Worm (Caenorhabditis elegans): ENCODE results near the gene F43H9.3.

DNA sequence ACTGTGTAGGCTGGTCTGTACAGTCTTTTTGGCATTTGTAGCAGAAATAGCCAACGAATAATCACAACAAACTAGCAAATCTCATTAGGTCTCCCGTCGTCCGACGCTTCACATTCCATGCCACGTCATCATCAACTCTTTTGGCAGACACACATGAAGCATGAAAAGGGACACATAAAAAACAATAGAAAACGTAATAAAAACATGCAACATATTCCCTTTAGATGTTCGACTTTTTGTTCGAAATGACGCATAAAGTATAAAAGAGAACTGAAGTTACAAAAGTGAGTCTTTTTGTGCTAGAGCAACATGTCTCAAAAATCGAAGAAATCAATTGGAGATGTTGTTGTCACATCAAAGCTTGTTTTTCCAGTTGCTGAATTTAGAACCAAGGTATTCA is 27.1 kb upstream of the F43H9.3 start, which contains the start of gene sth-1:
- TF ChIP-seq nhr-77 (tag; optimal IDR thresholded peaks at IDR 0.05) (no peak), mep-1 (tag; optimal IDR thresholded peaks at IDR 0.05) (no peak), ceh-82 (tag; optimal IDR thresholded peaks at IDR 0.05) (no peak), unc-86 (tag; optimal IDR thresholded peaks at IDR 0.05) (no peak), lir-3 (tag; optimal IDR thresholded peaks at IDR 0.05; ENCODE audit: poor library complexity) (no peak), snpc-4 (tag; optimal IDR thresholded peaks at IDR 0.05) (no peak), lin-15B (tag; optimal IDR thresholded peaks at IDR 0.05) (no peak), nhr-76 (tag; optimal IDR thresholded peaks at IDR 0.05) (no peak), sup-37 (GFP tag; optimal IDR thresholded peaks at IDR 0.05) (no peak), elt-2 (tag; optimal IDR thresholded peaks at IDR 0.05) (no peak), pax-3 (tag; optimal IDR thresholded peaks at IDR 0.05) (no peak)

All from whole organism, L1 larva.